Worm (Caenorhabditis elegans): ENCODE measurements around the gene rpl-3.

rpl-3 gene

DNA sequence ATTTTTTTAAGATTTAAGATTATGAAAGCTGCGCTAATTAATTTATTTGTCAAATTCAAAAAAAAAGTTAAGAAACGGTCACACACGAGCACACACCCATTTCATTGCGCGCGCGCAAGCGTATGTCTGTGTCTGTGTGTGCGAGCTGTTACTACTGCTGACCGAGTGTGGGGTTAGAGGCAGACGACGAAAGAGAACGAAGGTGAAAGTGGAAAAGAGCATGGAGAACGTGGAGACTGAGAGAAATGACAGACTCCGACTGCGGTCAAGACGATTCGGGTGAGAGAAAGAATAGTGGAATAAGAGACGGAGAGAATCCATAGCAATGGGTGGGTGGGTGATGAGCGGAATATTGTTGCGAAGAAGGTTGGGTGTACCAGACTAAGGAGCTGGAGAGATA lies 47.5 kb upstream of the rpl-3 start (continued):
- TF ChIP-seq daf-16 (GFP tag; optimal IDR thresholded peaks at IDR 0.05) (no peak), daf-16 (tag; optimal IDR thresholded peaks at IDR 0.05) (peak; percentile 12), lin-38 (GFP tag; IDR thresholded peaks at IDR 0.05) (no peak), php-3 (GFP tag; IDR thresholded peaks at IDR 0.05) (no peak), hlh-11 (tag; optimal IDR thresholded peaks at IDR 0.05) (peak; percentile 91), lir-3 (tag; optimal IDR thresholded peaks at IDR 0.05) (no peak), nhr-10 (tag; optimal IDR thresholded peaks at IDR 0.05) (no peak)

DNA sequence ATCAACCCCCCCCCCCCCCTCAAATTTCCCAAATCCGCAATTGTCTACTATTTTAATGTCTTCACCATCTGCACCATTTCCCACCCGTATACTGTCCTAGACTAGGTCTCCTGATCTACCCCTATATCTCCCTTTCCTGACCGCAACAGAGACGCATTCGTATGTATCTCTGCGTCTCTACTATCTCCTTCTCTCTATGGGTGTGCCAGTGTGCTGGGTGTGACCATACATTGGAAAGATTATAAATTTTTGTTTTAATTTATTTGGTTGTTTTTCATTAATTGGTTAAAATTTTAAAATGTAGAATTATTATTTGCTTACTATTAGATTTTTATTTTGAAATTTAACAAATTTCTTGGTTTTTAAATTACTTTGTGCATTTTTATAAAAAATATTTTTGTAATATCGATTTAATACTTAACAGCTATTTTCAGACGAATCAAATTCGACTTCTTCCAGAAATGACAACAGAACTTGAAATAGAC lies 45.6 kb upstream of the rpl-3 start, which contains the start of gene amx-1:
TSS of gene amx-1 (plus strand) at position 435 of the 485 bp plus-strand sequence.
- TF ChIP-seq mes-2 (tag; optimal IDR thresholded peaks at IDR 0.05; ENCODE audit: poor library complexity, severe bottlenecking) (peak; percentile 27), unc-62 (GFP tag; optimal IDR thresholded peaks at IDR 0.05 in 1 of 2) (peak in 1 of 2 experiments; percentile 27), unc-62 (tag; optimal IDR thresholded peaks at IDR 0.05) (no peak), nhr-6 (tag; optimal IDR thresholded peaks at IDR 0.05) (no peak), hlh-30 (tag; optimal IDR thresholded peaks at IDR 0.05; ENCODE audit: insufficient read depth) (peak; percentile 18)

DNA sequence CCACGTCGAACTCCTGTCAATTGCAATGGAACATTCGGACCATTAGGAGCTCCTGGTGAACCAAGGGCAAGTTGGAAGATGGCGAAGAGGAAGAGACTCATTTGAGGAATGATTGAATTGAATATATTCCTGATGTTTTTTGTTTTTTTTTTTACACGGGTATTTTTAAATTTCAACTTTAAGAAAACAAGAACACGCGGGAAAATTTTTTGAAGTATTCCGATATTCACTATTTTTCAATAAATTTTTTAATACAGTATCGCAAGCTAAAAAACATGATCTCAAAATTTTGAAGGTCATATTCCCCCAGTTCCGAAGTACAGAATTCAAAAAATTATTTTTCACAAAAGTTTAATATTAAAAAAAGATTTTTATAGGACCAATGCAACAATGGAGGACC lies 38.5 kb upstream of the rpl-3 start, which contains the start of gene cnnm-5:
TSS of gene cnnm-5 (minus strand) at position 101 of the 400 bp plus-strand sequence.
- TF ChIP-seq saeg-2 (GFP tag; IDR thresholded peaks at IDR 0.05) (no peak), Y48G9A.11 (GFP tag; IDR thresholded peaks at IDR 0.05) (no peak), tra-1 (GFP tag; IDR thresholded peaks at IDR 0.05) (no peak), unc-130 (GFP tag; optimal IDR thresholded peaks at IDR 0.05) (no peak), ceh-20 (GFP tag; IDR thresholded peaks at IDR 0.05) (no peak), zfp-2 (tag; optimal IDR thresholded peaks at IDR 0.05) (no peak), rbr-2 (tag; optimal IDR thresholded peaks at IDR 0.05) (no peak)

DNA sequence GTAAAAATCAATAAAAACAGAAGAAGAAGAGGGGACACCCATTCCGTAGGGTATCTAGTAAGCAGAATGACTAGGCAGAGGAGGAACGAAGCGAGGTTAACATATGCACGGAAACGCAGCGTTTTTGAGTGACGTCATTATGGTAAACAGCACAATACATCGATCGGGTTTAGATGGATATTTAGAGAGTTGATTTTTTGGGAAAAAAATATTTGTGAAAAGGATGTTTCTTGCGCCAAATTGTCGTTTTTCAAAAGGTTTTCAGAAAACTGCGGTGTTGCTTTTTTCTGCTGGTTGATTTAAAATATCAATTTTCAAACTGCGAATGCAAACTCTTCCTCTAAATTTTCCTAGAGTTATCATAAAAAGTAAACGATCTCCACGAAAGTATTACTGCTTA lies 36.3 kb upstream of the rpl-3 start, which contains the start of gene C36A4.10:
TSS of gene C36A4.10 (minus strand) at position 101 of the 400 bp plus-strand sequence.
- no peak for TF ChIP-seq F44E2.7 (GFP tag; IDR thresholded peaks at IDR 0.05)
- no peak for TF ChIP-seq spr-3 (GFP tag; optimal IDR thresholded peaks at IDR 0.05)
- TF ChIP-seq lin-13 (GFP tag; optimal IDR thresholded peaks at IDR 0.05), result no peak
- no peak for TF ChIP-seq dmd-6 (GFP tag; IDR thresholded peaks at IDR 0.05)
- no peak for TF ChIP-seq tra-1 (GFP tag; IDR thresholded peaks at IDR 0.05)
- TF ChIP-seq ztf-11 (tag; optimal IDR thresholded peaks at IDR 0.05), result no peak
- no peak for TF ChIP-seq hlh-30 (tag; optimal IDR thresholded peaks at IDR 0.05; ENCODE audit: insufficient read depth)
- no peak for TF ChIP-seq egl-27 (tag; optimal IDR thresholded peaks at IDR 0.05)

DNA sequence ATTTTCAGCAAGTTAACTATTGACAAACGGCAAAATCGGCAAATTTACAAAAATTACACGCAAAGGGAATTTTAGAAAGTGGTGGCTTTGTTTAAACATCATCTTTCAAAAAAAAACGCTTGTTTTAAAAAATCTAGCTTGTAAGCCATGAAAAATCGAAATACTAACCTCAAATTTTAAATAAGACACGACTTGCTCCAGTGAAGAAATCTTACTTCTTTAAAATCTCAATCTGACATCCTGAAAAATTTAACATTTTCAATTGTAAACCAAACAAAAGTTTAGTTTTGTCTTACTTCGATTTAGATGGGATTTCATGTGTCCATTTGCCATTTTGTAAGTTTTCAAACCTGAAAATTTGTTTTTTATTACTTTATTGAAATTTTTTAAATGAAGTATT lies 35.9 kb upstream of the rpl-3 start:
- TF ChIP-seq arid-1 (GFP tag; conservative IDR thresholded peaks at IDR 0.05) (no peak), unc-62 (GFP tag; optimal IDR thresholded peaks at IDR 0.05 in 1 of 2) (peak in 1 of 2 experiments; percentile 91), unc-62 (tag; optimal IDR thresholded peaks at IDR 0.05) (no peak)

DNA sequence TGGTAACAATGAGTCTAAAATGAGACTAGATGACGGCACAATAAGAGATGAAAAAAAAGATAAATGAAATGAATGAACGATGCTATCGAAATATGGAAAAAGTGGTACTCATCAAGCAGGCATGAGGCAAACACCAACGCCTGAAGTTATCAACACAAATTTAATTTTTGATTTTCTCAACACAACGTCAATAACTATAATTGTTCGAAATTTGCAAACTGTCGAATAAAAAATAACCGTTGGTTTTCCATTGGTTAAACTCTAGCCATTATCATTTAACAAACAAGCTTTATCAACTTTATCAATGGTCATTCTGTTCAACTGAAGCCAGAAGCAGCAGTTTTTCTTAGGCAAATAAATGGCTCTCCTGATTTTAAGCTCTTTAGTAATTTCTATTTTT lies 35.4 kb upstream of the rpl-3 start, which contains the start of gene cyp-25A1:
TSS of gene cyp-25A1 (plus strand) at position 301 of the 400 bp plus-strand sequence.
- TF ChIP-seq daf-16 (GFP tag; optimal IDR thresholded peaks at IDR 0.05), result no peak
- peak; percentile 43 for TF ChIP-seq daf-16 (tag; optimal IDR thresholded peaks at IDR 0.05)
- TF ChIP-seq nhr-28 (tag; optimal IDR thresholded peaks at IDR 0.05), result peak; percentile 12
- TF ChIP-seq ceh-32 (tag; optimal IDR thresholded peaks at IDR 0.05; ENCODE audit: poor library complexity), result no peak
- no peak for TF ChIP-seq hmg-1.1 (GFP tag; IDR thresholded peaks at IDR 0.05)

DNA sequence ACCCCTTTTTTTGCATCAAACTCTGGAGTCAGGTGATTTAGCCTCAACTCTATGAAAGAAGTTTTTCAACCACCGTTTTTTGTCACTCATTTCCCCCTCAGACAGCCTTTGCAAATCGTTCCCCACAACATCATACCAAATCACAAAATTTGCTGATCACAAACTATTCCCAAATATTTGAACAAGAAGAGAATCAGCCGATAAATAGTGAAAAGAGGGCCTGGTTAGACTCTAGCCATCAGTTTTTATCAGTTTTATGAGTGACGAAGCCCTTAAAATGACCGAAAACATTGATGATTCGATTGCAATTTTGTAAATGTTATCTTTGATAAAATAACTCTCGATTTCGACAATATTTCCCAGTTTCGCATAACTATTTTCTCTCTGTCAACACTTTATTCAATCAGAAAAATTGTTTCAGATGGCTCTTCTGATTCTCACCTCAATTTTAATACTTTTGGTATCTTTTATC lies 32.8 kb upstream of the rpl-3 start, which contains the start of gene cyp-25A2:
TSS of gene cyp-25A2 (plus strand) at position 422 of the 472 bp plus-strand sequence.
- TF ChIP-seq dpl-1 (GFP tag; optimal IDR thresholded peaks at IDR 0.05) (no peak), egl-43 (GFP tag; IDR thresholded peaks at IDR 0.05) (no peak), nhr-77 (tag; optimal IDR thresholded peaks at IDR 0.05) (peak; percentile 68), dmd-6 (GFP tag; IDR thresholded peaks at IDR 0.05) (peak; percentile 73), php-3 (GFP tag; IDR thresholded peaks at IDR 0.05) (peak; percentile 80), daf-16 (GFP tag; optimal IDR thresholded peaks at IDR 0.05) (no peak), daf-16 (tag; optimal IDR thresholded peaks at IDR 0.05) (peak; percentile 91), pqm-1 (tag; optimal IDR thresholded peaks at IDR 0.05) (peak; percentile 86), hlh-11 (tag; optimal IDR thresholded peaks at IDR 0.05) (peak; percentile 69), nhr-28 (tag; optimal IDR thresholded peaks at IDR 0.05) (peak; percentile 74), dve-1 (tag; optimal IDR thresholded peaks at IDR 0.05; ENCODE audit: insufficient read depth) (peak; percentile 76), T26A8.4 (GFP tag; IDR thresholded peaks at IDR 0.05) (no peak), hlh-30 (tag; optimal IDR thresholded peaks at IDR 0.05; ENCODE audit: insufficient read depth) (peak; percentile 8), lsy-2 (tag; optimal IDR thresholded peaks at IDR 0.05) (peak in 1 of 2 experiments; percentile 13)
